Worm (Caenorhabditis elegans): Measurements from ENCODE around the gene ZK1307.3.

Gene ZK1307.3

ce11 chrII:9652919-9653318 lies at the start of gene ZK1307.3:
Gene ZK1307.3, minus strand, starts transcription at chrII:9653019.
- TF ChIP-seq R02D3.7 (tag; optimal IDR thresholded peaks at IDR 0.05) (no peak), nhr-11 (tag; optimal IDR thresholded peaks at IDR 0.05) (no peak), zag-1 (tag; optimal IDR thresholded peaks at IDR 0.05) (no peak), crh-2 (tag; optimal IDR thresholded peaks at IDR 0.05) (no peak), peb-1 (tag; optimal IDR thresholded peaks at IDR 0.05) (no peak), blmp-1 (tag; optimal IDR thresholded peaks at IDR 0.05; ENCODE audit: insufficient read depth) (no peak), dmd-4 (tag; optimal IDR thresholded peaks at IDR 0.05) (no peak), aly-2 (tag; optimal IDR thresholded peaks at IDR 0.05) (no peak), nhr-10 (tag; optimal IDR thresholded peaks at IDR 0.05) (no peak), nhr-129 (tag; optimal IDR thresholded peaks at IDR 0.05) (no peak), skn-1 (tag; optimal IDR thresholded peaks at IDR 0.05) (no peak), lin-39 (tag; optimal IDR thresholded peaks at IDR 0.05) (no peak), mab-5 (tag; optimal IDR thresholded peaks at IDR 0.05) (no peak), ama-1 (optimal IDR thresholded peaks at IDR 0.05) (no peak), ztf-4 (tag; optimal IDR thresholded peaks at IDR 0.05) (no peak), nhr-6 (tag; optimal IDR thresholded peaks at IDR 0.05) (no peak)

ce11 chrII:9700363-9700762 lies 47.5 kb upstream of the ZK1307.3 start, which contains the start of the genes Y53C12A.8 and Y53C12A.7:
Gene Y53C12A.8, minus strand, starts transcription at chrII:9700463.
Gene Y53C12A.7, plus strand, starts transcription at chrII:9700543.
- TF ChIP-seq sma-9 (GFP tag; optimal IDR thresholded peaks at IDR 0.05) (no peak), sma-9 (tag; optimal IDR thresholded peaks at IDR 0.05) (no peak), fos-1 (tag; optimal IDR thresholded peaks at IDR 0.05) (no peak), nhr-11 (tag; optimal IDR thresholded peaks at IDR 0.05) (no peak), nhr-10 (tag; optimal IDR thresholded peaks at IDR 0.05) (no peak), blmp-1 (tag; optimal IDR thresholded peaks at IDR 0.05; ENCODE audit: insufficient read depth) (no peak), dmd-4 (tag; optimal IDR thresholded peaks at IDR 0.05) (no peak), nhr-25 (tag; optimal IDR thresholded peaks at IDR 0.05) (no peak), elt-3 (tag; optimal IDR thresholded peaks at IDR 0.05) (no peak), alr-1 (tag; optimal IDR thresholded peaks at IDR 0.05) (no peak), R02D3.7 (tag; optimal IDR thresholded peaks at IDR 0.05) (no peak), ama-1 (optimal IDR thresholded peaks at IDR 0.05) (no peak), mbf-1 (tag; optimal IDR thresholded peaks at IDR 0.05) (no peak), peb-1 (tag; optimal IDR thresholded peaks at IDR 0.05) (no peak), sem-4 (tag; optimal IDR thresholded peaks at IDR 0.05) (no peak), C34F6.9 (tag; optimal IDR thresholded peaks at IDR 0.05) (no peak)

ce11 chrII:9695942-9696341 lies 43.1 kb upstream of the ZK1307.3 start:
- TF ChIP-seq ztf-11 (tag; optimal IDR thresholded peaks at IDR 0.05) (no peak), sem-4 (tag; optimal IDR thresholded peaks at IDR 0.05) (no peak), egl-27 (tag; optimal IDR thresholded peaks at IDR 0.05) (no peak), lin-11 (tag; optimal IDR thresholded peaks at IDR 0.05) (no peak), ceh-82 (tag; optimal IDR thresholded peaks at IDR 0.05) (no peak), mab-5 (tag; optimal IDR thresholded peaks at IDR 0.05) (no peak), dmd-4 (tag; optimal IDR thresholded peaks at IDR 0.05) (no peak), blmp-1 (tag; optimal IDR thresholded peaks at IDR 0.05; ENCODE audit: insufficient read depth) (no peak), lsy-2 (tag; optimal IDR thresholded peaks at IDR 0.05) (peak in 1 of 2 experiments; percentile 30), zag-1 (tag; optimal IDR thresholded peaks at IDR 0.05) (peak; percentile 7), sma-9 (GFP tag; optimal IDR thresholded peaks at IDR 0.05) (peak; percentile 15), sma-9 (tag; optimal IDR thresholded peaks at IDR 0.05) (no peak), mdl-1 (tag; optimal IDR thresholded peaks at IDR 0.05) (no peak), F13H6.1 (tag; optimal IDR thresholded peaks at IDR 0.05) (no peak), snpc-4 (tag; optimal IDR thresholded peaks at IDR 0.05) (no peak), ama-1 (optimal IDR thresholded peaks at IDR 0.05) (no peak)

- no peak for TF ChIP-seq ZK546.5 (tag; optimal IDR thresholded peaks at IDR 0.05)
- TF ChIP-seq ztf-4 (tag; optimal IDR thresholded peaks at IDR 0.05), result no peak
- TF ChIP-seq gmeb-1 (tag; optimal IDR thresholded peaks at IDR 0.05), result no peak
- TF ChIP-seq R02D3.7 (tag; optimal IDR thresholded peaks at IDR 0.05), result no peak
Measured at ce11 chrII:9691839-9692238, 39.0 kb upstream of the ZK1307.3 start, which contains the start of gene nlp-11. Gene nlp-11, minus strand, starts transcription at chrII:9691939.

- TF ChIP-seq C34F6.9 (tag; optimal IDR thresholded peaks at IDR 0.05), result peak; percentile 21
- TF ChIP-seq mdl-1 (tag; optimal IDR thresholded peaks at IDR 0.05), result no peak
- peak in 1 of 2 experiments; percentile 10 for TF ChIP-seq lsy-2 (tag; optimal IDR thresholded peaks at IDR 0.05)
- no peak for TF ChIP-seq nhr-6 (tag; optimal IDR thresholded peaks at IDR 0.05)
- peak; percentile 33 for TF ChIP-seq egl-27 (tag; optimal IDR thresholded peaks at IDR 0.05)
- peak; percentile 48 for TF ChIP-seq crh-2 (tag; optimal IDR thresholded peaks at IDR 0.05)
- peak; percentile 9 for TF ChIP-seq sma-9 (GFP tag; optimal IDR thresholded peaks at IDR 0.05)
- TF ChIP-seq sma-9 (tag; optimal IDR thresholded peaks at IDR 0.05), result no peak
Measured at ce11 chrII:9690067-9690632, 37.3 kb upstream of the ZK1307.3 start.
